Worm (Caenorhabditis elegans) whole organism, young adult: Measurements from ENCODE around the gene F26F2.4.

Experiments used
- B0019.2 ChIP-seq: fragments of 200-800 bp; sonication (Bioruptor generic); conservative IDR thresholded peaks from 2 replicates; pipeline ENCODE4 v1.3.6; 2022; ENCODE audit warnings: missing genetic modification reagents, missing genetic modification characterization, missing compliant biosample characterization
- B0261.1 ChIP-seq: sonication (generic microtip); optimal IDR thresholded peaks from 2 replicates; lab custom pipeline; 2016; ENCODE audit warnings: mild to moderate bottlenecking, missing genetic modification characterization, moderate library complexity, missing compliant biosample characterization
- C06A6.2 ChIP-seq: fragments of 200-800 bp; sonication (Bioruptor generic); conservative IDR thresholded peaks from 2 replicates; pipeline ENCODE4 v1.3.6; 2022; ENCODE audit warnings: missing genetic modification characterization, missing compliant biosample characterization
- D2030.7 ChIP-seq: fragments of 200-800 bp; sonication (Bioruptor generic); IDR thresholded peaks from 2 replicates; pipeline ENCODE4 v1.3.6; 2022; ENCODE audit warnings: missing genetic modification reagents, missing genetic modification characterization, missing compliant biosample characterization
- F23B12.7 ChIP-seq: sonication (generic microtip); optimal IDR thresholded peaks from 2 replicates; lab custom pipeline; 2017; ENCODE audit warnings: missing genetic modification characterization, mild to moderate bottlenecking, missing compliant biosample characterization, antibody characterized with exemption, moderate library complexity; ENCODE audit not compliant: insufficient read depth
- F37B4.10 ChIP-seq: fragments of 200-800 bp; sonication (Bioruptor generic); IDR thresholded peaks from 2 replicates; pipeline ENCODE4 v1.3.6; 2022; ENCODE audit warnings: missing genetic modification characterization, missing compliant biosample characterization
- F52B5.7 ChIP-seq: sonication (generic microtip); optimal IDR thresholded peaks from 2 replicates; lab custom pipeline; 2016; ENCODE audit warnings: mild to moderate bottlenecking, missing genetic modification characterization, missing compliant biosample characterization
- K12H6.12 ChIP-seq: fragments of 200-800 bp; sonication (Bioruptor generic); optimal IDR thresholded peaks from 2 replicates; lab custom pipeline; 2018; ENCODE audit warnings: mild to moderate bottlenecking, missing genetic modification characterization, missing compliant biosample characterization
- T26A5.8 ChIP-seq: sonication (generic microtip); optimal IDR thresholded peaks from 2 replicates; lab custom pipeline; 2016; ENCODE audit warnings: missing genetic modification characterization, missing compliant biosample characterization
- Y53G8AR.9 ChIP-seq: fragments of 200-800 bp; sonication (Bioruptor generic); conservative IDR thresholded peaks from 2 replicates; pipeline ENCODE4 v1.3.6; 2022; ENCODE audit warnings: missing genetic modification reagents, missing genetic modification characterization, missing compliant biosample characterization
- Y79H2A.3 ChIP-seq: fragments of 200-800 bp; sonication (Bioruptor generic); conservative IDR thresholded peaks from 2 replicates; pipeline ENCODE4 v1.3.6; 2022; ENCODE audit warnings: missing genetic modification reagents, missing genetic modification characterization, missing compliant biosample characterization
- akir-1 ChIP-seq: fragments of 200-800 bp; sonication (Bioruptor generic); optimal IDR thresholded peaks from 2 replicates; lab custom pipeline; 2018; ENCODE audit warnings: mild to moderate bottlenecking, missing genetic modification characterization, moderate library complexity, missing compliant biosample characterization
- ama-1 ChIP-seq, 3 experiments: fragments of 150-350 bp in 1 of 3; sonication (generic microtip) in 2 of 3; optimal IDR thresholded peaks; 2 replicates each; lab custom pipeline; 2014 to 2018; ENCODE audit warnings: missing biosample characterization in 2 of 3, missing genetic modification characterization in 2 of 3, missing genetic modification reagents in 2 of 3
- cebp-1 ChIP-seq, 2 experiments: fragments of 200-800 bp in 1 of 2; sonication (Bioruptor generic) in 1 of 2; sonication (generic microtip) in 1 of 2; IDR thresholded peaks in 1 of 2; optimal IDR thresholded peaks in 1 of 2; 2 replicates each; pipeline versions ENCODE4 v1.3.6 to Lab custom; 2017 to 2022; ENCODE audit warnings: missing compliant biosample characterization in 2 of 2, missing genetic modification characterization in 2 of 2, mild to moderate bottlenecking in 1 of 2, missing genetic modification reagents in 1 of 2, moderate library complexity in 1 of 2
- cebp-2 ChIP-seq: fragments of 200-800 bp; sonication (Bioruptor generic); IDR thresholded peaks from 2 replicates; pipeline ENCODE4 v1.3.6; 2022; ENCODE audit warnings: missing genetic modification characterization, missing compliant biosample characterization
- dox-1 ChIP-seq: fragments of 200-800 bp; sonication (Bioruptor generic); IDR thresholded peaks from 2 replicates; pipeline ENCODE4 v1.3.6; 2022; ENCODE audit warnings: missing genetic modification reagents, missing genetic modification characterization, missing compliant biosample characterization
- efl-1 ChIP-seq: fragments of 150-350 bp; optimal IDR thresholded peaks from 2 replicates; lab custom pipeline; 2014; ENCODE audit warnings: missing biosample characterization, missing genetic modification reagents, missing genetic modification characterization
- egl-18 ChIP-seq: fragments of 200-800 bp; sonication (Bioruptor generic); IDR thresholded peaks from 2 replicates; pipeline ENCODE4 v1.3.6; 2022; ENCODE audit warnings: missing genetic modification reagents, missing genetic modification characterization, missing compliant biosample characterization
- egl-44 ChIP-seq: fragments of 200-800 bp; sonication (Bioruptor generic); IDR thresholded peaks from 2 replicates; pipeline ENCODE4 v1.3.6; 2022; ENCODE audit warnings: missing genetic modification reagents, missing genetic modification characterization, missing compliant biosample characterization
- egrh-3 ChIP-seq: fragments of 200-800 bp; sonication (Bioruptor generic); IDR thresholded peaks from 2 replicates; pipeline ENCODE4 v1.3.6; 2022; ENCODE audit warnings: missing genetic modification reagents, missing genetic modification characterization, missing compliant biosample characterization
- hlh-12 ChIP-seq: sonication (generic microtip); optimal IDR thresholded peaks from 2 replicates; lab custom pipeline; 2016; ENCODE audit warnings: missing genetic modification characterization, missing compliant biosample characterization
- let-607 ChIP-seq, 2 experiments: fragments of 200-800 bp in 1 of 2; sonication (Bioruptor generic) in 1 of 2; sonication (generic microtip) in 1 of 2; optimal IDR thresholded peaks; 2 replicates each; lab custom pipeline; 2016 to 2018; ENCODE audit warnings: mild to moderate bottlenecking in 2 of 2, missing compliant biosample characterization in 2 of 2, missing genetic modification characterization in 2 of 2, moderate library complexity in 2 of 2, missing genotype in 1 of 2
- nhr-80 ChIP-seq: sonication (generic microtip); optimal IDR thresholded peaks from 2 replicates; lab custom pipeline; 2016; ENCODE audit warnings: missing genetic modification characterization, missing compliant biosample characterization
- snpc-1.3 ChIP-seq: sonication (generic microtip); optimal IDR thresholded peaks from 2 replicates; lab custom pipeline; 2017; ENCODE audit warnings: missing genetic modification characterization, mild to moderate bottlenecking, missing compliant biosample characterization, antibody characterized with exemption, moderate library complexity, missing genotype, missing genetic modification reagents; ENCODE audit not compliant: insufficient read depth
- ztf-18 ChIP-seq: sonication (generic microtip); optimal IDR thresholded peaks from 2 replicates; lab custom pipeline; 2016; ENCODE audit warnings: missing genotype, mild to moderate bottlenecking, missing genetic modification characterization, missing compliant biosample characterization
- ztf-22 ChIP-seq: fragments of 200-800 bp; sonication (Bioruptor generic); optimal IDR thresholded peaks from 2 replicates; lab custom pipeline; 2018; ENCODE audit warnings: mild to moderate bottlenecking, missing genetic modification characterization, moderate library complexity, missing compliant biosample characterization
- ztf-26 ChIP-seq: sonication (generic microtip); optimal IDR thresholded peaks from 2 replicates; lab custom pipeline; 2017; ENCODE audit warnings: missing genetic modification characterization, missing compliant biosample characterization

The F26F2.4 gene

ce11 chrV:20580511-20581040, 11.5 kb downstream of the F26F2.4 start, which contains the start of gene F26F2.7 (continued):
- no peak for TF ChIP-seq F52B5.7
- TF ChIP-seq B0261.1 (tag; lab: Kevin White, UChicago), result peak; percentile 25
- TF ChIP-seq ztf-22 (GFP tag; lab: Kevin White, UChicago), result no peak
- TF ChIP-seq F37B4.10 (GFP tag; lab: Robert Waterston, UW), result 0 out of 2 replicates have a peak, but pooled peaks have one; percentile 20
- TF ChIP-seq nhr-80 (tag; lab: Kevin White, UChicago), result peak; percentile 80
- TF ChIP-seq Y53G8AR.9 (GFP tag; lab: Robert Waterston, UW), result peak; percentile 88
- TF ChIP-seq cebp-2, result no peak

- TF ChIP-seq snpc-1.3 (tag; lab: Kevin White, UChicago), result no peak
- no peak for TF ChIP-seq egl-18 (GFP tag; lab: Robert Waterston, UW)
- no peak for TF ChIP-seq ztf-18 (tag; lab: Kevin White, UChicago)
- no peak for TF ChIP-seq cebp-1 (GFP tag; IDR thresholded peaks at IDR 0.05; lab: Robert Waterston, UW)
- TF ChIP-seq cebp-1 (tag; optimal IDR thresholded peaks at IDR 0.05; lab: Kevin White, UChicago), result no peak
- TF ChIP-seq Y53G8AR.9 (GFP tag; lab: Robert Waterston, UW), result no peak
- no peak for TF ChIP-seq egrh-3
Measured at ce11 chrV:20594746-20595145, 25.7 kb downstream of the F26F2.4 start, which contains the start of gene F26F2.10. Gene F26F2.10, minus strand, starts transcription at chrV:20594846.

ce11 chrV:20595653-20596052, 26.6 kb downstream of the F26F2.4 start, which contains the start of gene F26F2.11:
Gene F26F2.11, minus strand, starts transcription at chrV:20595753.
- TF ChIP-seq efl-1 (GFP tag; lab: Kevin White, UChicago) (no peak), let-607 (tag; optimal IDR thresholded peaks at IDR 0.05; lab: Kevin White, UChicago) (no peak), Y53G8AR.9 (GFP tag; lab: Robert Waterston, UW) (no peak), K12H6.12 (tag; lab: Kevin White, UChicago) (no peak), D2030.7 (GFP tag; lab: Robert Waterston, UW) (no peak), F37B4.10 (GFP tag; lab: Robert Waterston, UW) (no peak), ztf-26 (no peak), B0019.2 (no peak), egl-44 (GFP tag; lab: Robert Waterston, UW) (no peak), cebp-2 (no peak), F23B12.7 (tag; lab: Kevin White, UChicago) (no peak), T26A5.8 (tag; lab: Kevin White, UChicago) (no peak)

- no peak for TF ChIP-seq ztf-18 (tag; lab: Kevin White, UChicago)
- TF ChIP-seq ama-1 (optimal IDR thresholded peaks at IDR 0.05; lab: Kevin White, UChicago), result no peak
- TF ChIP-seq ama-1 (GFP tag; optimal IDR thresholded peaks at IDR 0.05; lab: Kevin White, UChicago), result no peak
- TF ChIP-seq F52B5.7, result no peak
- TF ChIP-seq hlh-12 (tag; lab: Kevin White, UChicago), result no peak
- TF ChIP-seq akir-1 (GFP tag; lab: Kevin White, UChicago), result no peak
- TF ChIP-seq C06A6.2 (GFP tag; lab: Robert Waterston, UW), result no peak
- TF ChIP-seq K12H6.12 (tag; lab: Kevin White, UChicago), result no peak
- TF ChIP-seq dox-1 (GFP tag; lab: Robert Waterston, UW), result no peak
Measured at ce11 chrV:20597076-20597475, 28.0 kb downstream of the F26F2.4 start, which contains the start of gene F46B3.1. Gene F46B3.1, minus strand, starts transcription at chrV:20597176.

ce11 chrV:20599795-20600194, 30.7 kb downstream of the F26F2.4 start, which contains the start of gene col-163:
Gene col-163, plus strand, starts transcription at chrV:20600095.
- TF ChIP-seq Y79H2A.3 (no peak), dox-1 (GFP tag; lab: Robert Waterston, UW) (no peak)
